Worm (Caenorhabditis elegans) whole organism, L1 larva: ENCODE results near the gene C33D9.6.

Experiments used
- C04F5.9 ChIP-seq: sonication (generic microtip); optimal IDR thresholded peaks from 2 replicates; lab custom pipeline; 2016; ENCODE audit warnings: missing genetic modification characterization, missing compliant biosample characterization
- aha-1 ChIP-seq: fragments of 150-350 bp; optimal IDR thresholded peaks from 2 replicates; lab custom pipeline; 2014; ENCODE audit warnings: missing biosample characterization, missing genetic modification characterization
- alr-1 ChIP-seq: fragments of 200-800 bp; sonication (Bioruptor generic); optimal IDR thresholded peaks from 2 replicates; lab custom pipeline; 2018; ENCODE audit warnings: borderline replicate concordance, mild to moderate bottlenecking, missing genetic modification characterization, missing compliant biosample characterization
- aly-2 ChIP-seq: fragments of 150-350 bp; optimal IDR thresholded peaks from 2 replicates; lab custom pipeline; 2014; ENCODE audit warnings: missing biosample characterization, missing genetic modification characterization
- ama-1 ChIP-seq: fragments of 150-350 bp; optimal IDR thresholded peaks from 2 replicates; lab custom pipeline; 2014
- blmp-1 ChIP-seq: fragments of 150-350 bp; optimal IDR thresholded peaks from 2 replicates; lab custom pipeline; 2014; ENCODE audit warnings: missing biosample characterization, missing genetic modification characterization
- ceh-82 ChIP-seq, 3 experiments: fragments of 150-350 bp in 1 of 3; sonication (generic microtip) in 2 of 3; optimal IDR thresholded peaks; 2 replicates each; lab custom pipeline; 2014 to 2017; ENCODE audit warnings: missing biosample characterization in 3 of 3, missing genetic modification characterization in 3 of 3
- ces-1 ChIP-seq: fragments of 150-350 bp; optimal IDR thresholded peaks from 2 replicates; lab custom pipeline; 2014; ENCODE audit warnings: missing biosample characterization, missing genetic modification reagents, missing genetic modification characterization
- dpl-1 ChIP-seq, 3 experiments: fragments of 150-350 bp in 2 of 3; sonication (generic microtip) in 1 of 3; optimal IDR thresholded peaks; 2 replicates each; lab custom pipeline; 2014 to 2017; ENCODE audit warnings: missing biosample characterization in 3 of 3, missing genetic modification characterization in 3 of 3, missing genetic modification reagents in 3 of 3
- efl-1 ChIP-seq, 4 experiments: fragments of 150-350 bp; optimal IDR thresholded peaks in 3 of 4; peaks in 1 of 4; 1 replicate in 1 of 4; 2 replicates in 3 of 4; lab custom pipeline; 2014; ENCODE audit warnings: missing biosample characterization in 2 of 4, missing genetic modification characterization in 2 of 4, missing genetic modification reagents in 2 of 4
- elt-3 ChIP-seq, 6 experiments: fragments of 150-350 bp in 1 of 6; sonication (generic microtip); optimal IDR thresholded peaks; 2 replicates each; lab custom pipeline; 2017 to 2018; ENCODE audit warnings: missing biosample characterization in 6 of 6, missing genetic modification characterization in 6 of 6, inconsistent platforms in 1 of 6
- fkh-10 ChIP-seq: sonication (generic microtip); optimal IDR thresholded peaks from 2 replicates; lab custom pipeline; 2017; ENCODE audit warnings: missing biosample characterization, missing genetic modification reagents, missing genetic modification characterization
- fkh-8 ChIP-seq: sonication (generic microtip); optimal IDR thresholded peaks from 2 replicates; lab custom pipeline; 2016; ENCODE audit warnings: mild to moderate bottlenecking, missing genetic modification characterization, missing compliant biosample characterization
- hlh-4 ChIP-seq: sonication (generic microtip); optimal IDR thresholded peaks from 2 replicates; lab custom pipeline; 2016; ENCODE audit warnings: mild to moderate bottlenecking, missing genetic modification characterization, missing compliant biosample characterization
- hpl-2 ChIP-seq: fragments of 150-350 bp; optimal IDR thresholded peaks from 2 replicates; lab custom pipeline; 2014; ENCODE audit warnings: missing biosample characterization, missing genetic modification reagents, missing genetic modification characterization
- irx-1 ChIP-seq: sonication (generic microtip); optimal IDR thresholded peaks from 2 replicates; lab custom pipeline; 2016; ENCODE audit warnings: missing genetic modification characterization, missing compliant biosample characterization
- isw-1 ChIP-seq: fragments of 200-800 bp; sonication (Bioruptor generic); IDR thresholded peaks from 2 replicates; pipeline ENCODE4 v1.3.6; 2022; ENCODE audit warnings: missing genetic modification characterization, missing compliant biosample characterization
- lin-14 ChIP-seq: fragments of 200-800 bp; sonication (Bioruptor generic); optimal IDR thresholded peaks from 2 replicates; lab custom pipeline; 2018; ENCODE audit warnings: mild to moderate bottlenecking, missing genetic modification characterization, moderate library complexity, missing compliant biosample characterization
- lin-39 ChIP-seq: fragments of 150-350 bp; optimal IDR thresholded peaks from 2 replicates; lab custom pipeline; 2014; ENCODE audit warnings: missing biosample characterization, missing genetic modification reagents, missing genetic modification characterization
- mab-9 ChIP-seq: fragments of 200-800 bp; sonication (Bioruptor generic); IDR thresholded peaks from 2 replicates; pipeline ENCODE4 v1.3.6; 2022; ENCODE audit warnings: missing genetic modification reagents, missing genetic modification characterization, missing compliant biosample characterization
- mef-2 ChIP-seq: fragments of 150-350 bp; optimal IDR thresholded peaks from 2 replicates; lab custom pipeline; 2014; ENCODE audit warnings: missing biosample characterization, missing genetic modification characterization
- mep-1 ChIP-seq: fragments of 150-350 bp; optimal IDR thresholded peaks from 2 replicates; lab custom pipeline; 2014; ENCODE audit warnings: missing biosample characterization, missing genetic modification characterization
- nhr-11 ChIP-seq: fragments of 150-350 bp; optimal IDR thresholded peaks from 2 replicates; lab custom pipeline; 2014; ENCODE audit warnings: missing biosample characterization, missing genetic modification characterization
- nhr-237 ChIP-seq: fragments of 150-350 bp; optimal IDR thresholded peaks from 2 replicates; lab custom pipeline; 2014; ENCODE audit warnings: missing biosample characterization, missing genetic modification characterization
- nhr-47 ChIP-seq: sonication (generic microtip); optimal IDR thresholded peaks from 2 replicates; lab custom pipeline; 2016; ENCODE audit warnings: mild to moderate bottlenecking, missing genetic modification characterization, moderate library complexity, missing compliant biosample characterization
- nhr-71 ChIP-seq: sonication (generic microtip); optimal IDR thresholded peaks from 2 replicates; lab custom pipeline; 2016; ENCODE audit warnings: mild to moderate bottlenecking, missing genetic modification characterization, moderate library complexity, missing compliant biosample characterization
- nhr-85 ChIP-seq: sonication (generic microtip); peaks from one replicate; lab custom pipeline; 2016; ENCODE audit warnings: missing genetic modification characterization, inconsistent platforms, missing compliant biosample characterization
- nhr-90 ChIP-seq: sonication (generic microtip); optimal IDR thresholded peaks from 2 replicates; lab custom pipeline; 2016; ENCODE audit warnings: mild to moderate bottlenecking, missing genetic modification characterization, missing compliant biosample characterization; ENCODE audit not compliant: poor library complexity
- pag-3 ChIP-seq: sonication (generic microtip); optimal IDR thresholded peaks from 2 replicates; lab custom pipeline; 2017; ENCODE audit warnings: missing genetic modification characterization, mild to moderate bottlenecking, missing compliant biosample characterization, antibody characterized with exemption, borderline replicate concordance; ENCODE audit not compliant: insufficient read depth
- pax-3 ChIP-seq: fragments of 200-800 bp; sonication (Bioruptor generic); optimal IDR thresholded peaks from 2 replicates; lab custom pipeline; 2018; ENCODE audit warnings: mild to moderate bottlenecking, missing genetic modification characterization, moderate library complexity, missing compliant biosample characterization
- snpc-4 ChIP-seq: fragments of 150-350 bp; optimal IDR thresholded peaks from 2 replicates; lab custom pipeline; 2014; ENCODE audit warnings: missing biosample characterization, missing genetic modification characterization
- sox-4 ChIP-seq: sonication (generic microtip); optimal IDR thresholded peaks from 2 replicates; lab custom pipeline; 2016; ENCODE audit warnings: missing genetic modification characterization, missing compliant biosample characterization
- sptf-1 ChIP-seq: fragments of 150-350 bp; optimal IDR thresholded peaks from 2 replicates; lab custom pipeline; 2014; ENCODE audit warnings: missing biosample characterization, missing genetic modification characterization
- sup-37 ChIP-seq: fragments of 200-800 bp; sonication (Bioruptor generic); optimal IDR thresholded peaks from 2 replicates; lab custom pipeline; 2018; ENCODE audit warnings: mild to moderate bottlenecking, missing genetic modification characterization, missing compliant biosample characterization
- swsn-7 ChIP-seq: sonication (generic microtip); optimal IDR thresholded peaks from 2 replicates; lab custom pipeline; 2016; ENCODE audit warnings: missing genetic modification characterization, missing compliant biosample characterization
- tbx-2 ChIP-seq: sonication (generic microtip); optimal IDR thresholded peaks from 2 replicates; lab custom pipeline; 2016; ENCODE audit warnings: missing genetic modification characterization, missing compliant biosample characterization
- tlp-1 ChIP-seq: fragments of 150-350 bp; optimal IDR thresholded peaks from 2 replicates; lab custom pipeline; 2014; ENCODE audit warnings: missing biosample characterization, missing genetic modification characterization
- unc-130 ChIP-seq: fragments of 150-350 bp; optimal IDR thresholded peaks from 2 replicates; lab custom pipeline; 2017; ENCODE audit warnings: missing biosample characterization, missing genetic modification characterization, inconsistent platforms
- unc-62 ChIP-seq: fragments of 150-350 bp; optimal IDR thresholded peaks from 2 replicates; lab custom pipeline; 2014; ENCODE audit warnings: missing biosample characterization, missing genetic modification reagents, missing genetic modification characterization
- xbp-1 ChIP-seq: sonication (generic microtip); optimal IDR thresholded peaks from 2 replicates; lab custom pipeline; 2016; ENCODE audit warnings: missing genetic modification characterization, missing compliant biosample characterization
- zag-1 ChIP-seq: fragments of 150-350 bp; optimal IDR thresholded peaks from 2 replicates; lab custom pipeline; 2014; ENCODE audit warnings: missing biosample characterization, missing genetic modification characterization
- zip-4 ChIP-seq: fragments of 200-800 bp; sonication (Bioruptor generic); optimal IDR thresholded peaks from 2 replicates; lab custom pipeline; 2018; ENCODE audit warnings: mild to moderate bottlenecking, missing genetic modification characterization, moderate library complexity, missing compliant biosample characterization
- ztf-4 ChIP-seq: fragments of 150-350 bp; optimal IDR thresholded peaks from 2 replicates; lab custom pipeline; 2014; ENCODE audit warnings: missing biosample characterization, missing genetic modification characterization

C33D9.6 gene

DNA sequence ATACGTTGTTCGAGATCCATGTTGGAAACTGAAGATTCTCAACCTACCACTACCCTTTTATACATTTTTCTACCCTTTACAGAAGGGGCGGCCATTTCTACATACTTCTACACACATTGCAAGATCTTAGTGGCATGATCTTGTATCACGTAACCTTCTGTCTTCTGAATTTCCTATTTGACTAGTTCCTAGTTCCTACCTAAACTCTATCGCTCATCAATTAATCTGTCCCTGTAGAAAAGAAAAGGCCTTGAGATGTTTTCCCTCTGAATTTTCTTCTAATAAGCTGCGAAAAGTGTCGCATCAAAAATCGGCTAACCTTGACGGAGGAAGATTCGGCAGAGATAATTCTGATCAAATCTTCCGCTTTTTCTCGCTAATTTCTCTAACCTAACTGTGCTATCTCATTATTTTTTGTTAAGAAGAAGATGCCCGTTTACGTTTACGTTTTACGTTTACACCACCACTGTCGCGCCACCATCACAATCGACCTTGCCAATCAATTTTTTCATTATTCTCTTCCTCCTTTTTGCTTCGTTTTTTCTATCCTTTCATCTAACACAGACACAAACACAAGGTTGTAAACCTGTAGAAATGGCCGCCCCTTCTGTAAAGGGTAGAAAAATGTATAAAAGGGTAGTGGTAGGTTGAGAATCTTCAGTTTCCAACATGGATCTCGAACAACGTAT is 46.3 kb upstream of the C33D9.6 start, which contains the start of the genes col-117 and col-3 (continued):
- no peak for TF ChIP-seq xbp-1 (tag; lab: Kevin White, UChicago)
- TF ChIP-seq tlp-1 (tag; lab: Kevin White, UChicago), result peak; percentile 60
- TF ChIP-seq nhr-237 (tag; lab: Kevin White, UChicago), result no peak
- no peak for TF ChIP-seq lin-39 (tag; lab: Kevin White, UChicago)
- TF ChIP-seq C04F5.9 (tag; lab: Kevin White, UChicago), result no peak
- TF ChIP-seq dpl-1 (GFP tag; optimal IDR thresholded peaks at IDR 0.05; lab: Kevin White, UChicago), result peak in 1 of 3 experiments; percentile 26
- TF ChIP-seq ceh-82 (tag; optimal IDR thresholded peaks at IDR 0.05; lab: Kevin White, UChicago), result no peak
- peak; percentile 39 for TF ChIP-seq tbx-2 (tag; lab: Kevin White, UChicago)
- TF ChIP-seq isw-1 (GFP tag; lab: Robert Waterston, UW), result no peak
- peak; percentile 14 for TF ChIP-seq ztf-4 (tag; lab: Kevin White, UChicago)
- TF ChIP-seq nhr-11, result no peak
- TF ChIP-seq aha-1, result no peak
- TF ChIP-seq sptf-1 (tag; lab: Kevin White, UChicago), result no peak

DNA sequence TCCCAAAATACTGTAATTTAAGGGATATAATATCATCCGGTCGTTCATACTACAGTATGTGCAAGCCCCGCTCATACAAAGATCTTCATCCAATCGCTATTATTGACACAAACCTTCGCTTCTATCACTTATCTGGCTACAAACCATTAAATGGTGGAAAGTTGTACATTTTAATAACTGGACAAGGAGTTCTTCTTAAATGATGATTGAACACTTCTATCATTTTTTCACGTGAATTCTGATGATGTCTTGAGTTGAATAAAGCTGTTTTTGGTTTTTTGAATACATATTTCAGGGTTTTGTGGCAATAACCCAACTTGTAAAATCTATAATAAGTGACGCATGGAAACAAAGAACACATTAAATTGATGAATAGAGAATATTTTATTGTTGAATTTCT is 44.7 kb upstream of the C33D9.6 start:
- TF ChIP-seq nhr-71 (tag; lab: Kevin White, UChicago) (peak; percentile 24), aly-2 (tag; lab: Kevin White, UChicago) (peak; percentile 92), mab-9 (GFP tag; lab: Robert Waterston, UW) (no peak), tbx-2 (tag; lab: Kevin White, UChicago) (peak; percentile 12), alr-1 (tag; lab: Kevin White, UChicago) (no peak), nhr-85 (peak; percentile 75), elt-3 (tag; optimal IDR thresholded peaks at IDR 0.05; lab: Kevin White, UChicago) (peak in 2 of 6 experiments; percentile 18 to 36), nhr-90 (peak; percentile 31), lin-14 (GFP tag; lab: Kevin White, UChicago) (peak; percentile 28)

DNA sequence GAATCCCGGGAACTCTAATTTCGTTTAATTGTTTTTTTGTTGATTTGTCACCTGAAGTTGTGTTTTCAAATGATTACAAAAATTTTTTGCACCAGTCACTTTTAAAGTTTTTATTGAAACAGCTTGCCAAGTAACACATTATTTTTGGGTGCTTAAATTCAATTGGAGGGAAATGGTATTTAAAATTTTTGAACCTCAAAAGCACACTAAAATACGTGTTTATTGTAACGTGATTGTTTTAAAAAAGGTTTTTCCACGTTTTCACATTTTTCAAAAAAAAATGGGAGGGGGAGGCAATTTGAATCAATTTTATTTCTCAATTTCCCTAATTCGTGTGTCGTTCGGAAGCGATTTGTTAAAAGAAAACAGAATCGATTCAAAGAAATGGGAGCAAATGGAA is 43.2 kb upstream of the C33D9.6 start, which contains the start of gene T28C6.5:
TSS of gene T28C6.5 (plus strand) at position 301 of the 400 bp plus-strand sequence.
- TF ChIP-seq hlh-4 (tag; lab: Kevin White, UChicago) (no peak), nhr-47 (tag; lab: Kevin White, UChicago) (no peak), zip-4 (GFP tag; lab: Kevin White, UChicago) (no peak), ces-1 (GFP tag; lab: Kevin White, UChicago) (no peak), zag-1 (no peak), unc-62 (GFP tag; lab: Kevin White, UChicago) (no peak), ama-1 (lab: Kevin White, UChicago) (no peak), fkh-10 (no peak), fkh-8 (tag; lab: Kevin White, UChicago) (no peak), dpl-1 (GFP tag; optimal IDR thresholded peaks at IDR 0.05; lab: Kevin White, UChicago) (no peak), irx-1 (no peak), mep-1 (tag; lab: Kevin White, UChicago) (no peak)

DNA sequence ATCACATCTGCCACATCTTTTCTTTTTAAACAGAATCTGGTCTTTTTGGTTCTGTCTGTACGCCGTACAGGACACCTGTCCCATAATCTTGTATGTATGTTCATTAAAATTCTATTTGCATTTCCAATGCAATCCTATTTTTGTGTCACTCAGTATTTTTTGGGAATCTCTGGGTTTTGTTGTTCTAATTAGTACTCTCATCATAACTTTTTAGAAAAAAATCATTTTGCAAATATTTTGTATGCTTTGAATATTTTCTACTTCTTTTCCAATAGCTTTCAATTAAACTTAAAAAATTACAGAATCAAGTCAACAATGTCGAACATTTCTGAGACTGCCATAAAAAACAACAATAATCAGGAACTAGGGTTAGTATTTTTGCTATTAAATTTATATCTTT is 42.1 kb upstream of the C33D9.6 start, which contains the start of gene T28C6.3:
TSS of gene T28C6.3 (plus strand) at position 301 of the 400 bp plus-strand sequence.
- TF ChIP-seq efl-1 (optimal IDR thresholded peaks at IDR 0.05; lab: Kevin White, UChicago) (no peak), efl-1 (GFP tag; optimal IDR thresholded peaks at IDR 0.05 in 1 of 2; lab: Kevin White, UChicago) (peak in 1 of 2 experiments; percentile 9), nhr-47 (tag; lab: Kevin White, UChicago) (no peak)
- TF ChIP-seq, all 84 proteins: peak for 1

DNA sequence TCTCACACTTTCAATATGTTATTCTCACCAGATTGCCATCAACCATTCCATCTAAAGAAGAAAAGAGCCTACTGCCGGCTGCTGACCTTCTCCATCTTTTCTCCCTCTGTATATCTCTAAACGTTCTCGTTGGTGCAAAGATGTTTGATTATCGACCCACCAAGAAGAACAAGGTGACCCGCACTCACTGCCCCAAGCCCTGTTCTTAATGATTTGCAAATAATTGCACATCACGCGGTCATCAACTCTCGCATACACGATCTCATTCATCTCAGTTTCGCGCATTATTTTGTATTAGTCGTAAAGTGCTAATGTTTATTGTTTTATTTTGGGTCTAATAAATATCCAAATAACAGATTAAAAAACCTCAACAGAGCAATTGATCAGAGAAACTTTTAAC is 41.5 kb upstream of the C33D9.6 start:
- TF ChIP-seq swsn-7 (tag; lab: Kevin White, UChicago) (no peak), mef-2 (tag; lab: Kevin White, UChicago) (no peak), pag-3 (tag; lab: Kevin White, UChicago) (no peak), ces-1 (GFP tag; lab: Kevin White, UChicago) (no peak), blmp-1 (tag; lab: Kevin White, UChicago) (no peak), sox-4 (tag; lab: Kevin White, UChicago) (no peak), aly-2 (tag; lab: Kevin White, UChicago) (no peak), snpc-4 (tag; lab: Kevin White, UChicago) (no peak), hpl-2 (no peak), unc-130 (tag; lab: Kevin White, UChicago) (no peak), sup-37 (GFP tag; lab: Kevin White, UChicago) (no peak), irx-1 (no peak), alr-1 (tag; lab: Kevin White, UChicago) (no peak), pax-3 (tag; lab: Kevin White, UChicago) (no peak), zip-4 (GFP tag; lab: Kevin White, UChicago) (no peak)
